Worm (Caenorhabditis elegans) whole organism, L4/young adult: ENCODE data around the gene ucp-4.

Source experiments
- dao-5 ChIP-seq: sonication (generic microtip); optimal IDR thresholded peaks from 2 replicates; lab custom pipeline; 2016; ENCODE audit warnings: missing genotype, missing genetic modification characterization, moderate library complexity, missing compliant biosample characterization
- him-1 ChIP-seq: sonication (generic microtip); optimal IDR thresholded peaks from 2 replicates; lab custom pipeline; 2016; ENCODE audit warnings: missing genotype, missing genetic modification reagents, missing genetic modification characterization, missing compliant biosample characterization

DNA sequence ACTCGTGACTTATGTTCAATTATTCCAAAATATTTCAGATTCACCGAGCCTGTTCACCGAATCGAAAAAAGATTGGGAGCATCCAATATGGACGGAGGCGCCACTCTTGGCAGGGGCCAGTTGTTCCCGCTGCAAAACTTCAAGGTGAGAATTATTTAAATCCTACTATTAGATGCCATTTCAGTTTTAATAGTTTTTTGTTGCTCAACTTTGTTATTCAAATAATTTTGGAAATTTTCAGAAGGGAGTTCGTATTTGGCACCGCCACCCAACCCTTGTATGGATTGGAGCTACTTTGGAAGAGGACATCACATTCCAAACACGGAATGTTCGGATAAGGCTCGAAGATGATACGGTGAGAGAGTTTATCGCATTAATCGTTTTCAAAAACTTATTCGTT, 52.0 kb downstream of the ucp-4 start, which contains the start of gene hum-2:
- TF ChIP-seq him-1 (tag; lab: Kevin White, UChicago), result no peak
- no peak for TF ChIP-seq dao-5 (tag; lab: Kevin White, UChicago)
